Worm (Caenorhabditis elegans) whole organism, mixed stage, embryonic: ENCODE data around the gene pfn-3.

Source experiments
- M03D4.4 ChIP-seq: sonication (generic microtip); optimal IDR thresholded peaks from 2 replicates; lab custom pipeline; 2017; ENCODE audit warnings: mild to moderate bottlenecking, missing genetic modification characterization, missing compliant biosample characterization
- ceh-39 ChIP-seq: fragments of 150-350 bp; optimal IDR thresholded peaks from 2 replicates; lab custom pipeline; 2014; ENCODE audit warnings: missing biosample characterization, missing genetic modification characterization
- ceh-83 ChIP-seq: fragments of 200-800 bp; sonication (Bioruptor generic); optimal IDR thresholded peaks from 2 replicates; lab custom pipeline; 2018; ENCODE audit warnings: mild to moderate bottlenecking, missing genetic modification characterization, missing compliant biosample characterization
- ces-1 ChIP-seq: fragments of 150-350 bp; optimal IDR thresholded peaks from 2 replicates; lab custom pipeline; 2014; ENCODE audit warnings: missing biosample characterization, missing genetic modification reagents, missing genetic modification characterization
- drap-1 ChIP-seq: fragments of 200-800 bp; sonication (Bioruptor generic); optimal IDR thresholded peaks from 3 replicates; lab custom pipeline; 2018; ENCODE audit warnings: mild to moderate bottlenecking, missing genetic modification characterization, missing compliant biosample characterization
- elt-1 ChIP-seq: sonication (generic microtip); optimal IDR thresholded peaks from 2 replicates; lab custom pipeline; 2017; ENCODE audit warnings: missing genetic modification characterization, mild to moderate bottlenecking, missing compliant biosample characterization, antibody characterized with exemption, moderate library complexity, borderline replicate concordance; ENCODE audit not compliant: insufficient read depth
- elt-3 ChIP-seq: fragments of 150-350 bp; optimal IDR thresholded peaks from 2 replicates; lab custom pipeline; 2014; ENCODE audit warnings: missing biosample characterization, missing genetic modification characterization
- flh-1 ChIP-seq: fragments of 200-800 bp; sonication (Bioruptor generic); optimal IDR thresholded peaks from 2 replicates; lab custom pipeline; 2018; ENCODE audit warnings: mild to moderate bottlenecking, missing genetic modification characterization, moderate library complexity, missing compliant biosample characterization
- ham-2 ChIP-seq: fragments of 200-800 bp; sonication (Bioruptor generic); optimal IDR thresholded peaks from 2 replicates; lab custom pipeline; 2018; ENCODE audit warnings: mild to moderate bottlenecking, missing genetic modification characterization, missing compliant biosample characterization
- hlh-1 ChIP-seq: fragments of 150-350 bp; optimal IDR thresholded peaks from 2 replicates; lab custom pipeline; 2014; ENCODE audit warnings: missing biosample characterization, missing genetic modification reagents, missing genetic modification characterization
- lin-13 ChIP-seq: fragments of 150-350 bp; optimal IDR thresholded peaks from 2 replicates; lab custom pipeline; 2014; ENCODE audit warnings: missing biosample characterization, missing genetic modification characterization
- mab-5 ChIP-seq: fragments of 150-350 bp; optimal IDR thresholded peaks from 2 replicates; lab custom pipeline; 2014; ENCODE audit warnings: missing biosample characterization, missing genetic modification characterization
- mep-1 ChIP-seq: fragments of 150-350 bp; optimal IDR thresholded peaks from 2 replicates; lab custom pipeline; 2017; ENCODE audit warnings: missing biosample characterization, missing genetic modification reagents, missing genetic modification characterization, inconsistent platforms
- nhr-2 ChIP-seq: fragments of 150-350 bp; optimal IDR thresholded peaks from 2 replicates; lab custom pipeline; 2014; ENCODE audit warnings: missing biosample characterization, missing genetic modification characterization
- nhr-237 ChIP-seq: fragments of 150-350 bp; optimal IDR thresholded peaks from 2 replicates; lab custom pipeline; 2014; ENCODE audit warnings: missing biosample characterization, missing genetic modification characterization
- nhr-28 ChIP-seq: fragments of 150-350 bp; optimal IDR thresholded peaks from 2 replicates; lab custom pipeline; 2014; ENCODE audit warnings: missing biosample characterization, missing genetic modification characterization
- pha-4 ChIP-seq: fragments of 150-350 bp; optimal IDR thresholded peaks from 2 replicates; lab custom pipeline; 2018; ENCODE audit warnings: missing biosample characterization, missing genetic modification reagents, missing genetic modification characterization
- sem-2 ChIP-seq: fragments of 200-800 bp; sonication (Bioruptor generic); optimal IDR thresholded peaks from 2 replicates; lab custom pipeline; 2018; ENCODE audit warnings: mild to moderate bottlenecking, missing genetic modification characterization, missing compliant biosample characterization
- snpc-4 ChIP-seq: fragments of 150-350 bp; optimal IDR thresholded peaks from 2 replicates; lab custom pipeline; 2014; ENCODE audit warnings: missing biosample characterization, missing genetic modification characterization
- tbx-8 ChIP-seq: fragments of 200-800 bp; sonication (Bioruptor generic); optimal IDR thresholded peaks from 2 replicates; lab custom pipeline; 2018; ENCODE audit warnings: mild to moderate bottlenecking, missing genetic modification characterization, moderate library complexity, missing compliant biosample characterization
- unc-120 ChIP-seq: sonication (generic microtip); optimal IDR thresholded peaks from 2 replicates; lab custom pipeline; 2017; ENCODE audit warnings: missing genetic modification characterization, missing compliant biosample characterization; ENCODE audit not compliant: poor library complexity, severe bottlenecking
- unc-39 ChIP-seq: fragments of 150-350 bp; optimal IDR thresholded peaks from 2 replicates; lab custom pipeline; 2014; ENCODE audit warnings: missing biosample characterization, missing genetic modification characterization
- unc-62 ChIP-seq: fragments of 150-350 bp; optimal IDR thresholded peaks from 2 replicates; lab custom pipeline; 2014; ENCODE audit warnings: missing biosample characterization, missing genetic modification reagents, missing genetic modification characterization
- ztf-11 ChIP-seq: fragments of 150-350 bp; optimal IDR thresholded peaks from 2 replicates; lab custom pipeline; 2014; ENCODE audit warnings: missing biosample characterization, missing genetic modification characterization

Gene pfn-3

ce11 chrX:1062403-1063073 is 17.9 kb downstream of the pfn-3 start, which contains the start of gene unc-1:
Gene unc-1, minus strand, starts transcription at chrX:1062453.
- TF ChIP-seq mep-1 (tag; lab: Kevin White, UChicago): peak; percentile 7
- no peak for TF ChIP-seq M03D4.4 (tag; lab: Kevin White, UChicago)
- TF ChIP-seq ztf-11 (tag; lab: Kevin White, UChicago): no peak
- peak; percentile 95 for TF ChIP-seq ces-1 (GFP tag; lab: Kevin White, UChicago)
- TF ChIP-seq ceh-39: no peak
- no peak for TF ChIP-seq snpc-4 (tag; lab: Kevin White, UChicago)
- no peak for TF ChIP-seq hlh-1 (tag; lab: Kevin White, UChicago)
- no peak for TF ChIP-seq nhr-237 (tag; lab: Kevin White, UChicago)
- TF ChIP-seq unc-39: no peak
- TF ChIP-seq elt-3 (tag; lab: Kevin White, UChicago): no peak
- TF ChIP-seq sem-2 (GFP tag; lab: Kevin White, UChicago): no peak
- TF ChIP-seq nhr-2 (tag; lab: Kevin White, UChicago): no peak
- TF ChIP-seq unc-120: peak; percentile 11
- no peak for TF ChIP-seq flh-1
- TF ChIP-seq, all 35 proteins: peak for 3

- no peak for TF ChIP-seq unc-39
- no peak for TF ChIP-seq nhr-237 (tag; lab: Kevin White, UChicago)
- peak; percentile 64 for TF ChIP-seq ces-1 (GFP tag; lab: Kevin White, UChicago)
- TF ChIP-seq, all 35 proteins: peak for 1
These were observed 19.7 kb downstream of the pfn-3 start for ce11 chrX:1060705-1061104.

ce11 chrX:1057821-1058377 is 22.6 kb downstream of the pfn-3 start:
- no peak for TF ChIP-seq nhr-237 (tag; lab: Kevin White, UChicago)
- TF ChIP-seq pha-4 (tag; lab: Kevin White, UChicago): no peak
- TF ChIP-seq hlh-1 (tag; lab: Kevin White, UChicago): no peak
- no peak for TF ChIP-seq drap-1
- no peak for TF ChIP-seq ceh-39
- TF ChIP-seq ces-1 (GFP tag; lab: Kevin White, UChicago): peak; percentile 95

ce11 chrX:1053929-1054328 is 26.5 kb downstream of the pfn-3 start, which contains the start of gene ncs-3:
Gene ncs-3, plus strand, starts transcription at chrX:1054081.
- TF ChIP-seq ceh-83 (GFP tag; lab: Kevin White, UChicago) (no peak), hlh-1 (tag; lab: Kevin White, UChicago) (peak; percentile 36), unc-120 (peak; percentile 62), nhr-237 (tag; lab: Kevin White, UChicago) (no peak), ham-2 (GFP tag; lab: Kevin White, UChicago) (no peak), unc-62 (GFP tag; lab: Kevin White, UChicago) (peak; percentile 71), mab-5 (tag; lab: Kevin White, UChicago) (no peak), ztf-11 (tag; lab: Kevin White, UChicago) (no peak), lin-13 (tag; lab: Kevin White, UChicago) (no peak)

ce11 chrX:1052960-1053359 is 27.5 kb downstream of the pfn-3 start:
- TF ChIP-seq nhr-28 (tag; lab: Kevin White, UChicago) (no peak), elt-1 (no peak), hlh-1 (tag; lab: Kevin White, UChicago) (no peak), ztf-11 (tag; lab: Kevin White, UChicago) (no peak), tbx-8 (GFP tag; lab: Kevin White, UChicago) (no peak), unc-39 (no peak), flh-1 (no peak), ceh-39 (no peak), ceh-83 (GFP tag; lab: Kevin White, UChicago) (no peak), ham-2 (GFP tag; lab: Kevin White, UChicago) (no peak)

- no peak for TF ChIP-seq lin-13 (tag; lab: Kevin White, UChicago)
- TF ChIP-seq unc-62 (GFP tag; lab: Kevin White, UChicago): peak; percentile 79
- peak; percentile 1 for TF ChIP-seq unc-120
These were observed 29.4 kb downstream of the pfn-3 start for ce11 chrX:1051041-1051440.
